Worm (Caenorhabditis elegans): ENCODE data around the gene Y69H2.15.

Y69H2.15 gene

ce11 chrV:18581393-18582113 lies 45.1 kb downstream of the Y69H2.15 start:
- peak; percentile 90 for TF ChIP-seq unc-120 (tag; optimal IDR thresholded peaks at IDR 0.05; ENCODE audit: poor library complexity, severe bottlenecking)
- peak; percentile 100 for TF ChIP-seq hlh-1 (tag; optimal IDR thresholded peaks at IDR 0.05)
- peak; percentile 55 for TF ChIP-seq mab-5 (tag; optimal IDR thresholded peaks at IDR 0.05)
- no peak for TF ChIP-seq drap-1 (GFP tag; optimal IDR thresholded peaks at IDR 0.05)
- TF ChIP-seq unc-62 (GFP tag; optimal IDR thresholded peaks at IDR 0.05) = peak; percentile 98
- TF ChIP-seq blmp-1 (tag; optimal IDR thresholded peaks at IDR 0.05) = no peak

- no peak for TF ChIP-seq flh-1 (GFP tag; optimal IDR thresholded peaks at IDR 0.05)
- TF ChIP-seq lsy-2 (tag; optimal IDR thresholded peaks at IDR 0.05) = no peak
- no peak for TF ChIP-seq tbx-8 (GFP tag; optimal IDR thresholded peaks at IDR 0.05)
- no peak for TF ChIP-seq elt-1 (tag; optimal IDR thresholded peaks at IDR 0.05; ENCODE audit: borderline replicate concordance, insufficient read depth)
- TF ChIP-seq nhr-2 (tag; optimal IDR thresholded peaks at IDR 0.05) = no peak
- TF ChIP-seq zip-8 (tag; optimal IDR thresholded peaks at IDR 0.05) = no peak
- no peak for TF ChIP-seq mep-1 (tag; optimal IDR thresholded peaks at IDR 0.05)
- no peak for TF ChIP-seq elt-3 (tag; optimal IDR thresholded peaks at IDR 0.05)
- no peak for TF ChIP-seq unc-39 (tag; optimal IDR thresholded peaks at IDR 0.05)
- no peak for TF ChIP-seq unc-120 (tag; optimal IDR thresholded peaks at IDR 0.05; ENCODE audit: poor library complexity, severe bottlenecking)
- no peak for TF ChIP-seq drap-1 (GFP tag; optimal IDR thresholded peaks at IDR 0.05)
- TF ChIP-seq ceh-83 (GFP tag; optimal IDR thresholded peaks at IDR 0.05) = no peak
- TF ChIP-seq unc-62 (GFP tag; optimal IDR thresholded peaks at IDR 0.05) = no peak
- TF ChIP-seq nhr-237 (tag; optimal IDR thresholded peaks at IDR 0.05) = no peak
- no peak for TF ChIP-seq ces-1 (GFP tag; optimal IDR thresholded peaks at IDR 0.05)
- TF ChIP-seq nhr-76 (tag; optimal IDR thresholded peaks at IDR 0.05) = no peak
- no peak for TF ChIP-seq sem-2 (GFP tag; optimal IDR thresholded peaks at IDR 0.05)
- TF ChIP-seq lin-13 (tag; optimal IDR thresholded peaks at IDR 0.05) = no peak
- no peak for TF ChIP-seq hlh-1 (tag; optimal IDR thresholded peaks at IDR 0.05)
- TF ChIP-seq ham-2 (GFP tag; optimal IDR thresholded peaks at IDR 0.05) = no peak
Observed at ce11 chrV:18579684-18580083, 47.0 kb downstream of the Y69H2.15 start, which contains the start of gene Y51A2D.13. Y51A2D.13 (minus strand) TSS chrV:18579784.

ce11 chrV:18578306-18578705 lies 48.4 kb downstream of the Y69H2.15 start:
- no peak for TF ChIP-seq tbx-8 (GFP tag; optimal IDR thresholded peaks at IDR 0.05)
- no peak for TF ChIP-seq mls-2 (tag; optimal IDR thresholded peaks at IDR 0.05)
- TF ChIP-seq nhr-237 (tag; optimal IDR thresholded peaks at IDR 0.05) = no peak

- TF ChIP-seq drap-1 (GFP tag; optimal IDR thresholded peaks at IDR 0.05) (no peak), nhr-237 (tag; optimal IDR thresholded peaks at IDR 0.05) (no peak), ham-2 (GFP tag; optimal IDR thresholded peaks at IDR 0.05) (no peak), sptf-1 (tag; optimal IDR thresholded peaks at IDR 0.05) (no peak), bed-3 (GFP tag; optimal IDR thresholded peaks at IDR 0.05) (no peak), lin-32 (GFP tag; optimal IDR thresholded peaks at IDR 0.05) (no peak), flh-1 (GFP tag; optimal IDR thresholded peaks at IDR 0.05) (no peak)
Observed at ce11 chrV:18577458-18578078, 49.1 kb downstream of the Y69H2.15 start.

- TF ChIP-seq unc-62 (GFP tag; optimal IDR thresholded peaks at IDR 0.05) (no peak), drap-1 (GFP tag; optimal IDR thresholded peaks at IDR 0.05) (no peak), cnd-1 (tag; optimal IDR thresholded peaks at IDR 0.05) (no peak), ham-2 (GFP tag; optimal IDR thresholded peaks at IDR 0.05) (no peak), nhr-2 (tag; optimal IDR thresholded peaks at IDR 0.05) (no peak), mab-5 (tag; optimal IDR thresholded peaks at IDR 0.05) (no peak), lin-32 (GFP tag; optimal IDR thresholded peaks at IDR 0.05) (no peak), ceh-43 (GFP tag; optimal IDR thresholded peaks at IDR 0.05) (no peak), mep-1 (tag; optimal IDR thresholded peaks at IDR 0.05) (no peak), mls-2 (tag; optimal IDR thresholded peaks at IDR 0.05) (no peak), flh-1 (GFP tag; optimal IDR thresholded peaks at IDR 0.05) (no peak), nhr-12 (tag; optimal IDR thresholded peaks at IDR 0.05) (no peak), ceh-83 (GFP tag; optimal IDR thresholded peaks at IDR 0.05) (no peak), lin-13 (tag; optimal IDR thresholded peaks at IDR 0.05) (no peak)
Observed at ce11 chrV:18576128-18576527, 50.5 kb downstream of the Y69H2.15 start.

All from whole organism, mixed stage, embryonic.